Worm (Caenorhabditis elegans): Measurements from ENCODE around the gene srb-5.

ce11 chrII:5154540-5154939 lies 8.6 kb downstream of the srb-5 start, which contains the start of gene srb-12:
- TF ChIP-seq snpc-1.2 (GFP tag; IDR thresholded peaks at IDR 0.05) (no peak), unc-39 (tag; optimal IDR thresholded peaks at IDR 0.05) (no peak), mep-1 (tag; optimal IDR thresholded peaks at IDR 0.05) (no peak), nhr-76 (tag; optimal IDR thresholded peaks at IDR 0.05) (no peak), madf-9 (GFP tag; conservative IDR thresholded peaks at IDR 0.05) (no peak)
